Fruit fly (Drosophila melanogaster): ENCODE data around the gene T48.

Gene T48

DNA sequence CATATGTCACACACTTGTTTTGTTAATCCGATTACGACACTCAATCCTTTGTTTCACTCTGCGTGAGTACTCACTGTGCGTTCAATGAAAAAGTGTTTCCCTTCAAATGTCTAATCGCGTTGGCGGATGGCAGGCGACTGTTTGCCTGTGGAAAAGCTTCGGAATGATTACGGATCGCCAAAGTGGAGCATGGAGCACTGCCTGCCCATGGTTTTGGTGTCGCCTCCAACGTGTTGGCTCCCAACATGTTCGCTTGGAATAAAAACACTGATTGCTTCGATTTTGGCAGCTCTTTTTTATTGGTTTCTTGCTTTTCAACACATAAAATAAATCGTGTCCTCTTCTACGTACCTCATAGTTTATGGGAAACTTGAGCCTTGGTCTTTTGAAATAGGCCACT lies 9.7 kb upstream of the T48 start, which contains the start of gene SPARC:
SPARC (minus strand) TSS at position 144 of the 400 bp plus-strand sequence.
- no peak for TF ChIP-seq sage (GFP tag; optimal IDR thresholded peaks at IDR 0.05)
- no peak for TF ChIP-seq Hr78 (GFP tag; optimal IDR thresholded peaks at IDR 0.05)
- no peak for TF ChIP-seq ey (GFP tag; optimal IDR thresholded peaks at IDR 0.05)
- TF ChIP-seq usp (GFP tag; optimal IDR thresholded peaks at IDR 0.05), result no peak
- TF ChIP-seq pan (optimal IDR thresholded peaks at IDR 0.05), result no peak
- no peak for TF ChIP-seq sv (GFP tag; optimal IDR thresholded peaks at IDR 0.05)
- TF ChIP-seq h (GFP tag; optimal IDR thresholded peaks at IDR 0.05), result no peak
- TF ChIP-seq CrebA (GFP tag; optimal IDR thresholded peaks at IDR 0.05; ENCODE audit: borderline replicate concordance), result no peak
- no peak for TF ChIP-seq woc (GFP tag; optimal IDR thresholded peaks at IDR 0.05)
- no peak for TF ChIP-seq dsf (GFP tag; optimal IDR thresholded peaks at IDR 0.05; ENCODE audit: borderline replicate concordance)
- TF ChIP-seq Hnf4 (GFP tag; optimal IDR thresholded peaks at IDR 0.05), result no peak

DNA sequence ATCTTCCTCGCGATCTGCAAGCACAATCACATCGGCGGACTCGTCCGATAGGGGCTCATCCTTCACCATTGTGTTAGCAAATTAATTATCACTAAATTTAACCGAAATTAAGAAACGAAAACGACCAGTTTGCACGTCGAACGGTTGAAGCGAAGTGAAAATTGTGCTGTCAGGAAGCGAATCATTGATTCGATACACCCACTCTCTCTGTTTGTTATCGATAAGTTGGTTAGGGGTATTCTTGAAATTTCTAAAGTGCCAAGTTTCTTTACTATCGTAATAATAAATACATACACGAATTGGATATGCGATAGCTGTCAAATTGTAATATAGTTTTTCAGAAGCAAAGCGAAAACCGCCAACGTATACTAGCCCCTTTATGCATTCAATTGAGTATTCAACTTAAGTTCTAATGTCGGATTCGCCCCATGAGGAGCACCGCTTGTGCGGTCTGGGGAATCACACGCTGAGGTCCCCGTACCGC lies 5.9 kb upstream of the T48 start, which contains the start of gene Rb97D:
Rb97D (minus strand) TSS at position 199 of the 484 bp plus-strand sequence.
- no peak for TF ChIP-seq Vsx2 (GFP tag; optimal IDR thresholded peaks at IDR 0.05; ENCODE audit: partially characterized antibody)
- TF ChIP-seq sage (GFP tag; optimal IDR thresholded peaks at IDR 0.05), result no peak
- TF ChIP-seq Hr78 (GFP tag; optimal IDR thresholded peaks at IDR 0.05), result no peak
- TF ChIP-seq N (GFP tag; optimal IDR thresholded peaks at IDR 0.05), result no peak
- TF ChIP-seq dmrt93B (GFP tag; optimal IDR thresholded peaks at IDR 0.05), result peak; percentile 63
- no peak for TF ChIP-seq dl (GFP tag; optimal IDR thresholded peaks at IDR 0.05; ENCODE audit: insufficient read depth in 1 of 2, partially characterized antibody in 2 of 2)
- no peak for TF ChIP-seq Dif (GFP tag; optimal IDR thresholded peaks at IDR 0.05; ENCODE audit: partially characterized antibody)
- no peak for TF ChIP-seq Mio (GFP tag; optimal IDR thresholded peaks at IDR 0.05)
- TF ChIP-seq br (GFP tag; optimal IDR thresholded peaks at IDR 0.05), result peak; percentile 69
- TF ChIP-seq ey (GFP tag; optimal IDR thresholded peaks at IDR 0.05), result peak; percentile 70
- no peak for TF ChIP-seq brk (GFP tag; optimal IDR thresholded peaks at IDR 0.05)
- TF ChIP-seq woc (GFP tag; optimal IDR thresholded peaks at IDR 0.05), result peak; percentile 81
- peak in 1 of 2 experiments; percentile 80 for TF ChIP-seq foxo (GFP tag; optimal IDR thresholded peaks at IDR 0.05)
- TF ChIP-seq pan (optimal IDR thresholded peaks at IDR 0.05), result no peak
- no peak for TF ChIP-seq GATAd (GFP tag; optimal IDR thresholded peaks at IDR 0.05)
- TF ChIP-seq jim (GFP tag; optimal IDR thresholded peaks at IDR 0.05), result no peak
- peak; percentile 82 for TF ChIP-seq HLH106 (tag; optimal IDR thresholded peaks at IDR 0.05)
- peak; percentile 37 for TF ChIP-seq sv (GFP tag; optimal IDR thresholded peaks at IDR 0.05)
- TF ChIP-seq CG9705 (GFP tag; optimal IDR thresholded peaks at IDR 0.05), result peak; percentile 64
- TF ChIP-seq h (GFP tag; optimal IDR thresholded peaks at IDR 0.05), result peak; percentile 84
- no peak for TF ChIP-seq CrebA (GFP tag; optimal IDR thresholded peaks at IDR 0.05; ENCODE audit: borderline replicate concordance)
- peak; percentile 67 for TF ChIP-seq OdsH (GFP tag; optimal IDR thresholded peaks at IDR 0.05)
- peak; percentile 71 for TF ChIP-seq Sp1 (GFP tag; optimal IDR thresholded peaks at IDR 0.05)
- TF ChIP-seq Jra (GFP tag; optimal IDR thresholded peaks at IDR 0.05), result peak; percentile 62
- peak; percentile 34 for TF ChIP-seq psq (GFP tag; optimal IDR thresholded peaks at IDR 0.05)
- TF ChIP-seq Abd-B (GFP tag; optimal IDR thresholded peaks at IDR 0.05), result no peak
- peak; percentile 79 for TF ChIP-seq rgr (GFP tag; optimal IDR thresholded peaks at IDR 0.05)
- TF ChIP-seq Rel (GFP tag; optimal IDR thresholded peaks at IDR 0.05), result no peak
- peak; percentile 97 for TF ChIP-seq Rel (tag; optimal IDR thresholded peaks at IDR 0.05)
- TF ChIP-seq lola (GFP tag; optimal IDR thresholded peaks at IDR 0.05), result no peak
- no peak for TF ChIP-seq Myc (optimal IDR thresholded peaks at IDR 0.05)
- no peak for TF ChIP-seq usp (GFP tag; optimal IDR thresholded peaks at IDR 0.05)
- TF ChIP-seq CG32264 (GFP tag; optimal IDR thresholded peaks at IDR 0.05), result peak; percentile 36
- no peak for TF ChIP-seq tai (GFP tag; optimal IDR thresholded peaks at IDR 0.05)
- peak; percentile 82 for TF ChIP-seq Hnf4 (GFP tag; optimal IDR thresholded peaks at IDR 0.05)
- TF ChIP-seq Dfd (GFP tag; optimal IDR thresholded peaks at IDR 0.05), result no peak
- TF ChIP-seq Hr83 (GFP tag; optimal IDR thresholded peaks at IDR 0.05; ENCODE audit: poor library complexity, severe bottlenecking), result peak; percentile 73
- TF ChIP-seq dsf (GFP tag; optimal IDR thresholded peaks at IDR 0.05; ENCODE audit: borderline replicate concordance), result peak; percentile 28
- TF ChIP-seq fru (GFP tag; optimal IDR thresholded peaks at IDR 0.05), result peak; percentile 75

Data from whole organism, wandering third instar larva.